Worm (Caenorhabditis elegans) whole organism, L1 larva: ENCODE results near the gene srb-18.

Source experiments
- aha-1 ChIP-seq: fragments of 150-350 bp; optimal IDR thresholded peaks from 2 replicates; lab custom pipeline; 2014; ENCODE audit warnings: missing biosample characterization, missing genetic modification characterization
- aly-2 ChIP-seq: fragments of 150-350 bp; optimal IDR thresholded peaks from 2 replicates; lab custom pipeline; 2014; ENCODE audit warnings: missing biosample characterization, missing genetic modification characterization
- lin-13 ChIP-seq: fragments of 150-350 bp; optimal IDR thresholded peaks from 2 replicates; lab custom pipeline; 2014; ENCODE audit warnings: missing biosample characterization, missing genetic modification reagents, missing genetic modification characterization
- skn-1 ChIP-seq: fragments of 150-350 bp; optimal IDR thresholded peaks from 2 replicates; lab custom pipeline; 2014; ENCODE audit warnings: missing biosample characterization, missing genetic modification characterization
- snu-23 ChIP-seq: sonication (generic microtip); optimal IDR thresholded peaks from 2 replicates; lab custom pipeline; 2016; ENCODE audit warnings: missing genetic modification characterization, missing compliant biosample characterization
- tbx-2 ChIP-seq: sonication (generic microtip); optimal IDR thresholded peaks from 2 replicates; lab custom pipeline; 2016; ENCODE audit warnings: missing genetic modification characterization, missing compliant biosample characterization
- zag-1 ChIP-seq: fragments of 150-350 bp; optimal IDR thresholded peaks from 2 replicates; lab custom pipeline; 2014; ENCODE audit warnings: missing biosample characterization, missing genetic modification characterization

DNA sequence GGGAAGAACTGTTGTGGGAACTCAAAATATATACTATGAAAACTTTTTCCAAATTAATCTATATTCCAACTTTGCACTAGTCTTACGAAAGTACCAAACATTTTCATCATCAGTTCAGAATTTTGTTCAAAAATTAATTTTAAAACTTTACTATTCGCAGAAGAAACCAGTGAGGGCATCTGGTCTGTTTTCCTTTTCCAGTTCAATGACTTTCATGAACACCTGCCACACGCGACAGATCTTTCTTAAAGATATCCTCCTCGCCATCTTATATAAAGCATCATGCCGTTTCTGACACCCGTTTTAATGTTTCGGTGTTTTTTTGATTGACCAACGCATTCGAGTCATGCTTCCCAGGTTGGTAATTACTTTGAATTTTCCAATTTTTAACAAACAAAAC lies 17.9 kb downstream of the srb-18 start, which contains the start of gene C54F6.3:
- TF ChIP-seq skn-1 (tag; lab: Kevin White, UChicago) (no peak), aly-2 (no peak), zag-1 (no peak), snu-23 (GFP tag; lab: Kevin White, UChicago) (no peak), lin-13 (no peak), aha-1 (tag; lab: Kevin White, UChicago) (no peak), tbx-2 (no peak)
